Worm (Caenorhabditis elegans) whole organism, mixed stage, embryonic: Measurements from ENCODE around the gene C35A5.4.

Experiments used
- M03D4.4 ChIP-seq: sonication (generic microtip); optimal IDR thresholded peaks from 2 replicates; lab custom pipeline; 2017; ENCODE audit warnings: mild to moderate bottlenecking, missing genetic modification characterization, missing compliant biosample characterization
- bed-3 ChIP-seq: fragments of 200-800 bp; sonication (Bioruptor generic); optimal IDR thresholded peaks from 3 replicates; lab custom pipeline; 2018; ENCODE audit warnings: mild to moderate bottlenecking, missing genetic modification characterization, moderate library complexity, missing compliant biosample characterization
- ceh-39 ChIP-seq: fragments of 150-350 bp; optimal IDR thresholded peaks from 2 replicates; lab custom pipeline; 2014; ENCODE audit warnings: missing biosample characterization, missing genetic modification characterization
- ceh-43 ChIP-seq: fragments of 200-800 bp; sonication (Bioruptor generic); optimal IDR thresholded peaks from 2 replicates; lab custom pipeline; 2018; ENCODE audit warnings: mild to moderate bottlenecking, missing genetic modification characterization, moderate library complexity, missing compliant biosample characterization
- ceh-83 ChIP-seq: fragments of 200-800 bp; sonication (Bioruptor generic); optimal IDR thresholded peaks from 2 replicates; lab custom pipeline; 2018; ENCODE audit warnings: mild to moderate bottlenecking, missing genetic modification characterization, missing compliant biosample characterization
- ces-1 ChIP-seq: fragments of 150-350 bp; optimal IDR thresholded peaks from 2 replicates; lab custom pipeline; 2014; ENCODE audit warnings: missing biosample characterization, missing genetic modification reagents, missing genetic modification characterization
- cnd-1 ChIP-seq: fragments of 200-800 bp; sonication (Bioruptor generic); optimal IDR thresholded peaks from 2 replicates; lab custom pipeline; 2018; ENCODE audit warnings: mild to moderate bottlenecking, missing genetic modification characterization, missing compliant biosample characterization
- drap-1 ChIP-seq: fragments of 200-800 bp; sonication (Bioruptor generic); optimal IDR thresholded peaks from 3 replicates; lab custom pipeline; 2018; ENCODE audit warnings: mild to moderate bottlenecking, missing genetic modification characterization, missing compliant biosample characterization
- elt-1 ChIP-seq: sonication (generic microtip); optimal IDR thresholded peaks from 2 replicates; lab custom pipeline; 2017; ENCODE audit warnings: missing genetic modification characterization, mild to moderate bottlenecking, missing compliant biosample characterization, antibody characterized with exemption, moderate library complexity, borderline replicate concordance; ENCODE audit not compliant: insufficient read depth
- elt-3 ChIP-seq: fragments of 150-350 bp; optimal IDR thresholded peaks from 2 replicates; lab custom pipeline; 2014; ENCODE audit warnings: missing biosample characterization, missing genetic modification characterization
- flh-1 ChIP-seq: fragments of 200-800 bp; sonication (Bioruptor generic); optimal IDR thresholded peaks from 2 replicates; lab custom pipeline; 2018; ENCODE audit warnings: mild to moderate bottlenecking, missing genetic modification characterization, moderate library complexity, missing compliant biosample characterization
- ham-2 ChIP-seq: fragments of 200-800 bp; sonication (Bioruptor generic); optimal IDR thresholded peaks from 2 replicates; lab custom pipeline; 2018; ENCODE audit warnings: mild to moderate bottlenecking, missing genetic modification characterization, missing compliant biosample characterization
- lin-13 ChIP-seq: fragments of 150-350 bp; optimal IDR thresholded peaks from 2 replicates; lab custom pipeline; 2014; ENCODE audit warnings: missing biosample characterization, missing genetic modification characterization
- lin-32 ChIP-seq: fragments of 200-800 bp; sonication (Bioruptor generic); optimal IDR thresholded peaks from 2 replicates; lab custom pipeline; 2018; ENCODE audit warnings: mild to moderate bottlenecking, missing genetic modification characterization, missing compliant biosample characterization
- lsy-2 ChIP-seq: fragments of 150-350 bp; optimal IDR thresholded peaks from 2 replicates; lab custom pipeline; 2014; ENCODE audit warnings: missing biosample characterization, missing genetic modification characterization
- mep-1 ChIP-seq: fragments of 150-350 bp; optimal IDR thresholded peaks from 2 replicates; lab custom pipeline; 2017; ENCODE audit warnings: missing biosample characterization, missing genetic modification reagents, missing genetic modification characterization, inconsistent platforms
- mls-2 ChIP-seq: sonication (generic microtip); optimal IDR thresholded peaks from 2 replicates; lab custom pipeline; 2016; ENCODE audit warnings: mild to moderate bottlenecking, missing genetic modification characterization, moderate library complexity, missing compliant biosample characterization
- nhr-12 ChIP-seq: fragments of 150-350 bp; optimal IDR thresholded peaks from 2 replicates; lab custom pipeline; 2014; ENCODE audit warnings: missing biosample characterization, missing genetic modification characterization
- nhr-237 ChIP-seq: fragments of 150-350 bp; optimal IDR thresholded peaks from 2 replicates; lab custom pipeline; 2014; ENCODE audit warnings: missing biosample characterization, missing genetic modification characterization
- nhr-28 ChIP-seq: fragments of 150-350 bp; optimal IDR thresholded peaks from 2 replicates; lab custom pipeline; 2014; ENCODE audit warnings: missing biosample characterization, missing genetic modification characterization
- nhr-76 ChIP-seq: sonication (generic microtip); optimal IDR thresholded peaks from 2 replicates; lab custom pipeline; 2017; ENCODE audit warnings: missing biosample characterization, missing genetic modification characterization
- sem-2 ChIP-seq: fragments of 200-800 bp; sonication (Bioruptor generic); optimal IDR thresholded peaks from 2 replicates; lab custom pipeline; 2018; ENCODE audit warnings: mild to moderate bottlenecking, missing genetic modification characterization, missing compliant biosample characterization
- snpc-4 ChIP-seq: fragments of 150-350 bp; optimal IDR thresholded peaks from 2 replicates; lab custom pipeline; 2014; ENCODE audit warnings: missing biosample characterization, missing genetic modification characterization
- sptf-1 ChIP-seq: sonication (generic microtip); optimal IDR thresholded peaks from 2 replicates; lab custom pipeline; 2017; ENCODE audit warnings: mild to moderate bottlenecking, missing genetic modification characterization, moderate library complexity, missing compliant biosample characterization
- unc-120 ChIP-seq: sonication (generic microtip); optimal IDR thresholded peaks from 2 replicates; lab custom pipeline; 2017; ENCODE audit warnings: missing genetic modification characterization, missing compliant biosample characterization; ENCODE audit not compliant: poor library complexity, severe bottlenecking
- unc-39 ChIP-seq: fragments of 150-350 bp; optimal IDR thresholded peaks from 2 replicates; lab custom pipeline; 2014; ENCODE audit warnings: missing biosample characterization, missing genetic modification characterization
- unc-62 ChIP-seq: fragments of 150-350 bp; optimal IDR thresholded peaks from 2 replicates; lab custom pipeline; 2014; ENCODE audit warnings: missing biosample characterization, missing genetic modification reagents, missing genetic modification characterization
- zip-8 ChIP-seq: fragments of 150-350 bp; optimal IDR thresholded peaks from 2 replicates; lab custom pipeline; 2014; ENCODE audit warnings: missing biosample characterization, missing genetic modification characterization
- ztf-11 ChIP-seq: fragments of 150-350 bp; optimal IDR thresholded peaks from 2 replicates; lab custom pipeline; 2014; ENCODE audit warnings: missing biosample characterization, missing genetic modification characterization

The C35A5.4 gene

ce11 chrV:10467104-10467503 lies 29.7 kb upstream of the C35A5.4 start:
- TF ChIP-seq zip-8 (tag; lab: Kevin White, UChicago) (peak; percentile 67), lin-32 (no peak), unc-39 (no peak)

- no peak for TF ChIP-seq bed-3 (GFP tag; lab: Kevin White, UChicago)
- no peak for TF ChIP-seq ceh-39 (tag; lab: Kevin White, UChicago)
- TF ChIP-seq unc-120 (tag; lab: Kevin White, UChicago): no peak
- TF ChIP-seq ceh-43 (GFP tag; lab: Kevin White, UChicago): no peak
- TF ChIP-seq flh-1 (GFP tag; lab: Kevin White, UChicago): no peak
These were observed 29.2 kb upstream of the C35A5.4 start for ce11 chrV:10467659-10468058.

ce11 chrV:10468190-10468589 lies 28.6 kb upstream of the C35A5.4 start, which contains the start of gene egl-9:
TSS of gene egl-9 (plus strand) at chrV:10468517.
- TF ChIP-seq ceh-83 (GFP tag; lab: Kevin White, UChicago) (no peak), ham-2 (no peak), lsy-2 (tag; lab: Kevin White, UChicago) (no peak), ceh-43 (GFP tag; lab: Kevin White, UChicago) (no peak), zip-8 (tag; lab: Kevin White, UChicago) (no peak), sem-2 (no peak), ztf-11 (tag; lab: Kevin White, UChicago) (no peak), elt-1 (tag; lab: Kevin White, UChicago) (no peak), sptf-1 (tag; lab: Kevin White, UChicago) (no peak), nhr-28 (no peak), nhr-12 (tag; lab: Kevin White, UChicago) (no peak)
- TF ChIP-seq, all 35 proteins: peak for 0

- no peak for TF ChIP-seq nhr-76 (tag; lab: Kevin White, UChicago)
These were observed 28.1 kb upstream of the C35A5.4 start for ce11 chrV:10468709-10469108.

ce11 chrV:10469845-10470244 lies 27.0 kb upstream of the C35A5.4 start:
- TF ChIP-seq mep-1 (tag; lab: Kevin White, UChicago) (no peak), ham-2 (no peak), cnd-1 (tag; lab: Kevin White, UChicago) (no peak), elt-3 (no peak), ceh-83 (GFP tag; lab: Kevin White, UChicago) (no peak), snpc-4 (tag; lab: Kevin White, UChicago) (no peak), unc-120 (tag; lab: Kevin White, UChicago) (no peak), flh-1 (GFP tag; lab: Kevin White, UChicago) (no peak), unc-39 (no peak), lin-32 (no peak), unc-62 (GFP tag; lab: Kevin White, UChicago) (no peak), ces-1 (GFP tag; lab: Kevin White, UChicago) (no peak), mls-2 (no peak), nhr-237 (tag; lab: Kevin White, UChicago) (no peak)

- TF ChIP-seq mep-1 (tag; lab: Kevin White, UChicago) (no peak), snpc-4 (tag; lab: Kevin White, UChicago) (no peak), ceh-39 (tag; lab: Kevin White, UChicago) (no peak), mls-2 (no peak), lin-13 (tag; lab: Kevin White, UChicago) (no peak), lin-32 (no peak), unc-39 (no peak), ces-1 (GFP tag; lab: Kevin White, UChicago) (no peak), drap-1 (no peak), unc-120 (tag; lab: Kevin White, UChicago) (no peak), ceh-43 (GFP tag; lab: Kevin White, UChicago) (no peak), sem-2 (no peak), flh-1 (GFP tag; lab: Kevin White, UChicago) (no peak), zip-8 (tag; lab: Kevin White, UChicago) (no peak), nhr-28 (no peak), M03D4.4 (no peak), sptf-1 (tag; lab: Kevin White, UChicago) (no peak), ham-2 (no peak)
These were observed 25.8 kb upstream of the C35A5.4 start for ce11 chrV:10471007-10471406.
